Worm (Caenorhabditis elegans): ENCODE results near the gene vha-19.
"Not testable (repeated sequence)": the region's sequence is repeated elsewhere in the genome, so short reads cannot be mapped to it uniquely, and the experiment has no call there.

vha-19 gene

ce11 chrIV:3386504-3387290 is 17.7 kb downstream of the vha-19 start (continued):
- TF ChIP-seq daf-8 (GFP tag; IDR thresholded peaks at IDR 0.05) (no peak), lim-7 (GFP tag; IDR thresholded peaks at IDR 0.05) (no peak), F37D6.2 (tag; optimal IDR thresholded peaks at IDR 0.05) (no peak), zip-2 (tag; optimal IDR thresholded peaks at IDR 0.05) (no peak), hlh-11 (tag; optimal IDR thresholded peaks at IDR 0.05) (no peak), attf-4 (tag; optimal IDR thresholded peaks at IDR 0.05) (no peak), tag-97 (GFP tag; IDR thresholded peaks at IDR 0.05) (no peak)

- not testable (repeated sequence) for TF ChIP-seq ceh-82 (tag; optimal IDR thresholded peaks at IDR 0.05); mdt-29 (GFP tag; IDR thresholded peaks at IDR 0.05); ceh-20 (GFP tag; IDR thresholded peaks at IDR 0.05)
Measured at ce11 chrIV:3389999-3390398, 21.0 kb downstream of the vha-19 start, which contains the start of gene B0546.5. Gene B0546.5 (minus strand): TSS chrIV:3390099.

ce11 chrIV:3394066-3394465 is 25.1 kb downstream of the vha-19 start, which contains the start of gene C04C3.4:
Gene C04C3.4 (plus strand): TSS chrIV:3394366.
- TF ChIP-seq ztf-7 (tag; optimal IDR thresholded peaks at IDR 0.05); unc-62 (GFP tag; optimal IDR thresholded peaks at IDR 0.05 in 1 of 2); unc-62 (tag; optimal IDR thresholded peaks at IDR 0.05); F37D6.2 (tag; optimal IDR thresholded peaks at IDR 0.05): not testable (repeated sequence)

ce11 chrIV:3395581-3395980 is 26.6 kb downstream of the vha-19 start, which contains the start of gene C04C3.14:
Gene C04C3.14 (plus strand): TSS chrIV:3395881.
- TF ChIP-seq ceh-32 (tag; optimal IDR thresholded peaks at IDR 0.05; ENCODE audit: poor library complexity) (no peak), nhr-41 (GFP tag; IDR thresholded peaks at IDR 0.05) (no peak), hlh-30 (tag; optimal IDR thresholded peaks at IDR 0.05; ENCODE audit: insufficient read depth) (no peak)

ce11 chrIV:3398078-3398477 is 29.1 kb downstream of the vha-19 start:
- TF ChIP-seq set-16 (GFP tag; IDR thresholded peaks at IDR 0.05), result peak; percentile 82
- TF ChIP-seq ceh-20 (GFP tag; IDR thresholded peaks at IDR 0.05), result no peak
- TF ChIP-seq Y75B8A.6 (GFP tag; IDR thresholded peaks at IDR 0.05), result no peak
- no peak for TF ChIP-seq zip-2 (tag; optimal IDR thresholded peaks at IDR 0.05)
- TF ChIP-seq unc-62 (GFP tag; optimal IDR thresholded peaks at IDR 0.05 in 1 of 2), result peak in 1 of 2 experiments; percentile 89
- TF ChIP-seq unc-62 (tag; optimal IDR thresholded peaks at IDR 0.05), result no peak
- 0 out of 2 replicates have a peak, but pooled peaks have one; percentile 29 for TF ChIP-seq Y105C5A.15 (GFP tag; IDR thresholded peaks at IDR 0.05)
- no peak for TF ChIP-seq egl-43 (GFP tag; IDR thresholded peaks at IDR 0.05)

- no peak for TF ChIP-seq fkh-10 (GFP tag; optimal IDR thresholded peaks at IDR 0.05)
- TF ChIP-seq zip-2 (tag; optimal IDR thresholded peaks at IDR 0.05), result no peak
- TF ChIP-seq hmg-1.1 (GFP tag; IDR thresholded peaks at IDR 0.05), result peak; percentile 60
- no peak for TF ChIP-seq daf-16 (GFP tag; optimal IDR thresholded peaks at IDR 0.05)
- no peak for TF ChIP-seq daf-16 (tag; optimal IDR thresholded peaks at IDR 0.05)
- TF ChIP-seq php-3 (GFP tag; IDR thresholded peaks at IDR 0.05), result no peak
- TF ChIP-seq pha-4 (GFP tag; IDR thresholded peaks at IDR 0.05), result no peak
- no peak for TF ChIP-seq pha-4 (tag; optimal IDR thresholded peaks at IDR 0.05)
- no peak for TF ChIP-seq nhr-77 (tag; optimal IDR thresholded peaks at IDR 0.05)
- TF ChIP-seq tra-1 (GFP tag; IDR thresholded peaks at IDR 0.05), result no peak
- TF ChIP-seq lin-38 (GFP tag; IDR thresholded peaks at IDR 0.05), result no peak; the same call in 1 of the 2 replicates
- no peak for TF ChIP-seq rbr-2 (tag; optimal IDR thresholded peaks at IDR 0.05)
- TF ChIP-seq lsy-2 (tag; optimal IDR thresholded peaks at IDR 0.05), result peak; percentile 0 to 94
- no peak for TF ChIP-seq nhr-111 (GFP tag; optimal IDR thresholded peaks at IDR 0.05)
- TF ChIP-seq lir-3 (tag; optimal IDR thresholded peaks at IDR 0.05), result no peak
- no peak for TF ChIP-seq ceh-20 (GFP tag; IDR thresholded peaks at IDR 0.05)
- no peak for TF ChIP-seq ztf-7 (tag; optimal IDR thresholded peaks at IDR 0.05)
- no peak for TF ChIP-seq vab-7 (GFP tag; IDR thresholded peaks at IDR 0.05)
- peak in 1 of 2 experiments; percentile 86 for TF ChIP-seq unc-62 (GFP tag; optimal IDR thresholded peaks at IDR 0.05 in 1 of 2)
- no peak for TF ChIP-seq unc-62 (tag; optimal IDR thresholded peaks at IDR 0.05)
- peak; percentile 36 for TF ChIP-seq dpl-1 (GFP tag; optimal IDR thresholded peaks at IDR 0.05)
- TF ChIP-seq ztf-11 (tag; optimal IDR thresholded peaks at IDR 0.05), result no peak
- TF ChIP-seq Y5F2A.4 (GFP tag; optimal IDR thresholded peaks at IDR 0.05), result no peak
- TF ChIP-seq ceh-32 (tag; optimal IDR thresholded peaks at IDR 0.05; ENCODE audit: poor library complexity), result no peak
Measured at ce11 chrIV:3399015-3399722, 30.2 kb downstream of the vha-19 start, which contains the start of the genes dyf-3 and pdhb-1. Gene dyf-3 (minus strand): TSS chrIV:3399231. Gene pdhb-1 (plus strand): TSS chrIV:3399672.

Data from whole organism, L4 larva.